Worm (Caenorhabditis elegans) whole organism, L3 larva: ENCODE data around the gene F53F1.2.

ENCODE experiments used
- ama-1 ChIP-seq: fragments of 150-350 bp; optimal IDR thresholded peaks from 2 replicates; lab custom pipeline; 2018
- ceh-82 ChIP-seq: fragments of 150-350 bp; optimal IDR thresholded peaks from 2 replicates; lab custom pipeline; 2014; ENCODE audit warnings: missing biosample characterization, missing genetic modification characterization
- ceh-9 ChIP-seq: sonication (generic microtip); optimal IDR thresholded peaks from 2 replicates; lab custom pipeline; 2018; ENCODE audit warnings: missing biosample characterization, missing genetic modification characterization
- daf-12 ChIP-seq: fragments of 150-350 bp; optimal IDR thresholded peaks from 2 replicates; lab custom pipeline; 2014; ENCODE audit warnings: missing biosample characterization, missing genetic modification reagents, missing genetic modification characterization
- egl-27 ChIP-seq: sonication (generic microtip); optimal IDR thresholded peaks from 4 replicates; lab custom pipeline; 2017; ENCODE audit warnings: missing biosample characterization, missing genetic modification reagents, missing genetic modification characterization
- elt-3 ChIP-seq, 3 experiments: fragments of 150-350 bp in 1 of 3; sonication (generic microtip) in 2 of 3; optimal IDR thresholded peaks; 2 replicates in 2 of 3; 4 replicates in 1 of 3; lab custom pipeline; 2014 to 2017; ENCODE audit warnings: missing biosample characterization in 3 of 3, missing genetic modification characterization in 3 of 3
- nhr-25 ChIP-seq: sonication (generic microtip); optimal IDR thresholded peaks from 2 replicates; lab custom pipeline; 2017; ENCODE audit warnings: missing biosample characterization, missing genetic modification characterization
- sea-2 ChIP-seq: fragments of 150-350 bp; sonication (generic microtip); optimal IDR thresholded peaks from 4 replicates; lab custom pipeline; 2014; ENCODE audit warnings: missing biosample characterization, missing genetic modification reagents, missing genetic modification characterization

ce11 chrV:13393333-13393803 lies 13.2 kb upstream of the F53F1.2 start:
- TF ChIP-seq daf-12 (tag; lab: Kevin White, UChicago) = no peak
- no peak for TF ChIP-seq nhr-25 (tag; lab: Kevin White, UChicago)
- TF ChIP-seq ceh-82 = no peak
- no peak for TF ChIP-seq elt-3 (tag; optimal IDR thresholded peaks at IDR 0.05; lab: Kevin White, UChicago)
- TF ChIP-seq ceh-9 (tag; lab: Kevin White, UChicago) = no peak
- no peak for TF ChIP-seq ama-1 (lab: Kevin White, UChicago)
- TF ChIP-seq egl-27 = no peak
- TF ChIP-seq sea-2 (GFP tag; lab: Kevin White, UChicago) = no peak
